Fruit fly (Drosophila melanogaster): ENCODE results near the gene ninaA.

Gene ninaA

DNA sequence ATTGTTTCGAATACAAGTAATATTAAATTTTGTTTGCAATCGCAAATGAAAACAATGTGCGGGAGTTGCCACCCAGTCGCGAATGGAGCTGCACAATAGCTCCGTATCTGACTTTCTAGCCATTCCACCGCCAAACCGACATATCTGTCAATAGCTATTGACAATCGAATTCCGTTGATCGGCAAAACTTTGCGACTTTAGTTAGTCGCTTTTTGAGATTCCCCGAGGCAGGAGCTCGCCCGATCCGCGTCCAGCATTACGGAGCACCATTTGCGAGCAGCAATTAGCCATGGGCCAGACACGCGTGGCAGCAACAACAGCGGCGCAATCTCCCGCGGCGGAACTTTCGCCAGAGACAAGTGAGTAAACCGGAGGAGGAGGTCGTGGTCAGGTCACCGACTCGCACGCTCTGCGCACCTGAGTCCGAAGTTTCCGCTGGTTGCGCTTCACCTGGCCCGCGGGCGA is 24.4 kb upstream of the ninaA start, which contains the start of the genes CG4291 and kraken (continued):
- TF ChIP-seq trh (GFP tag; optimal IDR thresholded peaks at IDR 0.05) (no peak), Nf-YB (GFP tag; optimal IDR thresholded peaks at IDR 0.05) (no peak), Hsf (GFP tag; optimal IDR thresholded peaks at IDR 0.05) (peak; percentile 40), Spps (tag; optimal IDR thresholded peaks at IDR 0.05) (no peak), CG10979 (tag; optimal IDR thresholded peaks at IDR 0.05) (peak; percentile 3), gt (GFP tag; IDR thresholded peaks at IDR 0.05) (no peak), schlank (tag; optimal IDR thresholded peaks at IDR 0.05) (peak; percentile 26), CG12155 (GFP tag; optimal IDR thresholded peaks at IDR 0.05) (peak; percentile 66), CG4282 (GFP tag; optimal IDR thresholded peaks at IDR 0.05) (no peak), CG10462 (GFP tag; optimal IDR thresholded peaks at IDR 0.05) (no peak), E2f2 (GFP tag; IDR thresholded peaks at IDR 0.05) (peak; percentile 48), CG17612 (GFP tag; IDR thresholded peaks at IDR 0.05) (peak; percentile 31; the same call in 1 of the 2 replicates), CG8478 (optimal IDR thresholded peaks at IDR 0.05) (no peak), CG10431 (GFP tag; optimal IDR thresholded peaks at IDR 0.05) (no peak), kay (GFP tag; optimal IDR thresholded peaks at IDR 0.05) (peak; percentile 16), CG9727 (GFP tag; optimal IDR thresholded peaks at IDR 0.05) (no peak), CG33213 (GFP tag; optimal IDR thresholded peaks at IDR 0.05) (peak; percentile 75), CG18262 (tag; optimal IDR thresholded peaks at IDR 0.05) (peak; percentile 32), dm (GFP tag; optimal IDR thresholded peaks at IDR 0.05) (peak; percentile 38), ems (GFP tag; optimal IDR thresholded peaks at IDR 0.05) (peak; percentile 45), danr (GFP tag; IDR thresholded peaks at IDR 0.05) (no peak), dan (GFP tag; IDR thresholded peaks at IDR 0.05) (no peak), CG4854 (GFP tag; optimal IDR thresholded peaks at IDR 0.05) (no peak), dmrt99B (tag; optimal IDR thresholded peaks at IDR 0.05) (peak; percentile 35), pzg (GFP tag; optimal IDR thresholded peaks at IDR 0.05) (peak; percentile 90), cg (GFP tag; optimal IDR thresholded peaks at IDR 0.05) (no peak), TFAM (GFP tag; optimal IDR thresholded peaks at IDR 0.05) (no peak), lov (optimal IDR thresholded peaks at IDR 0.05) (no peak), lov (GFP tag; IDR thresholded peaks at IDR 0.05) (0 out of 3 replicates have a peak, but pooled peaks have one; percentile 60), Dad (GFP tag; optimal IDR thresholded peaks at IDR 0.05) (peak; percentile 58), CG2120 (GFP tag; optimal IDR thresholded peaks at IDR 0.05) (peak; percentile 84), Sox102F (GFP tag; optimal IDR thresholded peaks at IDR 0.05) (peak; percentile 36), shn (GFP tag; optimal IDR thresholded peaks at IDR 0.05) (peak; percentile 59), CG14667 (GFP tag; IDR thresholded peaks at IDR 0.05) (peak; percentile 26; the same call in 1 of the 2 replicates), CG5953 (GFP tag; IDR thresholded peaks at IDR 0.05) (0 out of 2 replicates have a peak, but pooled peaks have one; percentile 37), CG8765 (GFP tag; IDR thresholded peaks at IDR 0.05) (no peak), ato (GFP tag; IDR thresholded peaks at IDR 0.05; ENCODE audit: partially characterized antibody) (no peak), ab (GFP tag; optimal IDR thresholded peaks at IDR 0.05) (no peak), gsb (GFP tag; IDR thresholded peaks at IDR 0.05) (peak; percentile 38), Kr (GFP tag; optimal IDR thresholded peaks at IDR 0.05) (no peak), toy (GFP tag; IDR thresholded peaks at IDR 0.05) (no peak), unc-4 (GFP tag; IDR thresholded peaks at IDR 0.05; ENCODE audit: partially characterized antibody) (peak; percentile 22; the same call in 1 of the 2 replicates), Abd-B (GFP tag; optimal IDR thresholded peaks at IDR 0.05) (no peak), hb (GFP tag; IDR thresholded peaks at IDR 0.05; ENCODE audit: partially characterized antibody) (no peak), CG4404 (GFP tag; IDR thresholded peaks at IDR 0.05) (peak; percentile 14; the same call in 1 of the 2 replicates), CG10654 (GFP tag; optimal IDR thresholded peaks at IDR 0.05) (no peak), CG16815 (GFP tag; optimal IDR thresholded peaks at IDR 0.05) (no peak), ewg (GFP tag; optimal IDR thresholded peaks at IDR 0.05) (peak; percentile 31), lab (GFP tag; optimal IDR thresholded peaks at IDR 0.05) (peak; percentile 79), gcm (GFP tag; optimal IDR thresholded peaks at IDR 0.05) (no peak), zen2 (GFP tag; IDR thresholded peaks at IDR 0.05; ENCODE audit: partially characterized antibody) (no peak), bowl (GFP tag; IDR thresholded peaks at IDR 0.05) (no peak)

All from whole organism, embryonic.